Worm (Caenorhabditis elegans) whole organism, mixed stage, embryonic: ENCODE measurements around the gene egl-43.
A peak's percentile ranks its signal among the peaks of the same experiment; 100 is the strongest.

Experiments
- M03D4.4 ChIP-seq: sonication (generic microtip); optimal IDR thresholded peaks from 2 replicates; lab custom pipeline; 2017; ENCODE audit warnings: mild to moderate bottlenecking, missing genetic modification characterization, missing compliant biosample characterization
- bed-3 ChIP-seq: fragments of 200-800 bp; sonication (Bioruptor generic); optimal IDR thresholded peaks from 3 replicates; lab custom pipeline; 2018; ENCODE audit warnings: mild to moderate bottlenecking, missing genetic modification characterization, moderate library complexity, missing compliant biosample characterization
- blmp-1 ChIP-seq: fragments of 150-350 bp; optimal IDR thresholded peaks from 2 replicates; lab custom pipeline; 2014; ENCODE audit warnings: missing biosample characterization, missing genetic modification characterization
- ceh-39 ChIP-seq: fragments of 150-350 bp; optimal IDR thresholded peaks from 2 replicates; lab custom pipeline; 2014; ENCODE audit warnings: missing biosample characterization, missing genetic modification characterization
- ceh-43 ChIP-seq: fragments of 200-800 bp; sonication (Bioruptor generic); optimal IDR thresholded peaks from 2 replicates; lab custom pipeline; 2018; ENCODE audit warnings: mild to moderate bottlenecking, missing genetic modification characterization, moderate library complexity, missing compliant biosample characterization
- ceh-83 ChIP-seq: fragments of 200-800 bp; sonication (Bioruptor generic); optimal IDR thresholded peaks from 2 replicates; lab custom pipeline; 2018; ENCODE audit warnings: mild to moderate bottlenecking, missing genetic modification characterization, missing compliant biosample characterization
- ces-1 ChIP-seq: fragments of 150-350 bp; optimal IDR thresholded peaks from 2 replicates; lab custom pipeline; 2014; ENCODE audit warnings: missing biosample characterization, missing genetic modification reagents, missing genetic modification characterization
- cnd-1 ChIP-seq: fragments of 200-800 bp; sonication (Bioruptor generic); optimal IDR thresholded peaks from 2 replicates; lab custom pipeline; 2018; ENCODE audit warnings: mild to moderate bottlenecking, missing genetic modification characterization, missing compliant biosample characterization
- drap-1 ChIP-seq: fragments of 200-800 bp; sonication (Bioruptor generic); optimal IDR thresholded peaks from 3 replicates; lab custom pipeline; 2018; ENCODE audit warnings: mild to moderate bottlenecking, missing genetic modification characterization, missing compliant biosample characterization
- elt-1 ChIP-seq: sonication (generic microtip); optimal IDR thresholded peaks from 2 replicates; lab custom pipeline; 2017; ENCODE audit warnings: missing genetic modification characterization, mild to moderate bottlenecking, missing compliant biosample characterization, antibody characterized with exemption, moderate library complexity, borderline replicate concordance; ENCODE audit not compliant: insufficient read depth
- elt-3 ChIP-seq: fragments of 150-350 bp; optimal IDR thresholded peaks from 2 replicates; lab custom pipeline; 2014; ENCODE audit warnings: missing biosample characterization, missing genetic modification characterization
- flh-1 ChIP-seq: fragments of 200-800 bp; sonication (Bioruptor generic); optimal IDR thresholded peaks from 2 replicates; lab custom pipeline; 2018; ENCODE audit warnings: mild to moderate bottlenecking, missing genetic modification characterization, moderate library complexity, missing compliant biosample characterization
- ham-2 ChIP-seq: fragments of 200-800 bp; sonication (Bioruptor generic); optimal IDR thresholded peaks from 2 replicates; lab custom pipeline; 2018; ENCODE audit warnings: mild to moderate bottlenecking, missing genetic modification characterization, missing compliant biosample characterization
- hlh-1 ChIP-seq: fragments of 150-350 bp; optimal IDR thresholded peaks from 2 replicates; lab custom pipeline; 2014; ENCODE audit warnings: missing biosample characterization, missing genetic modification reagents, missing genetic modification characterization
- lin-13 ChIP-seq: fragments of 150-350 bp; optimal IDR thresholded peaks from 2 replicates; lab custom pipeline; 2014; ENCODE audit warnings: missing biosample characterization, missing genetic modification characterization
- lin-32 ChIP-seq: fragments of 200-800 bp; sonication (Bioruptor generic); optimal IDR thresholded peaks from 2 replicates; lab custom pipeline; 2018; ENCODE audit warnings: mild to moderate bottlenecking, missing genetic modification characterization, missing compliant biosample characterization
- lsy-2 ChIP-seq: fragments of 150-350 bp; optimal IDR thresholded peaks from 2 replicates; lab custom pipeline; 2014; ENCODE audit warnings: missing biosample characterization, missing genetic modification characterization
- mab-5 ChIP-seq: fragments of 150-350 bp; optimal IDR thresholded peaks from 2 replicates; lab custom pipeline; 2014; ENCODE audit warnings: missing biosample characterization, missing genetic modification characterization
- mep-1 ChIP-seq: fragments of 150-350 bp; optimal IDR thresholded peaks from 2 replicates; lab custom pipeline; 2017; ENCODE audit warnings: missing biosample characterization, missing genetic modification reagents, missing genetic modification characterization, inconsistent platforms
- mls-2 ChIP-seq: sonication (generic microtip); optimal IDR thresholded peaks from 2 replicates; lab custom pipeline; 2016; ENCODE audit warnings: mild to moderate bottlenecking, missing genetic modification characterization, moderate library complexity, missing compliant biosample characterization
- nhr-12 ChIP-seq: fragments of 150-350 bp; optimal IDR thresholded peaks from 2 replicates; lab custom pipeline; 2014; ENCODE audit warnings: missing biosample characterization, missing genetic modification characterization
- nhr-2 ChIP-seq: fragments of 150-350 bp; optimal IDR thresholded peaks from 2 replicates; lab custom pipeline; 2014; ENCODE audit warnings: missing biosample characterization, missing genetic modification characterization
- nhr-237 ChIP-seq: fragments of 150-350 bp; optimal IDR thresholded peaks from 2 replicates; lab custom pipeline; 2014; ENCODE audit warnings: missing biosample characterization, missing genetic modification characterization
- nhr-28 ChIP-seq: fragments of 150-350 bp; optimal IDR thresholded peaks from 2 replicates; lab custom pipeline; 2014; ENCODE audit warnings: missing biosample characterization, missing genetic modification characterization
- nhr-76 ChIP-seq: sonication (generic microtip); optimal IDR thresholded peaks from 2 replicates; lab custom pipeline; 2017; ENCODE audit warnings: missing biosample characterization, missing genetic modification characterization
- pha-4 ChIP-seq: fragments of 150-350 bp; optimal IDR thresholded peaks from 2 replicates; lab custom pipeline; 2018; ENCODE audit warnings: missing biosample characterization, missing genetic modification reagents, missing genetic modification characterization
- sem-2 ChIP-seq: fragments of 200-800 bp; sonication (Bioruptor generic); optimal IDR thresholded peaks from 2 replicates; lab custom pipeline; 2018; ENCODE audit warnings: mild to moderate bottlenecking, missing genetic modification characterization, missing compliant biosample characterization
- snpc-4 ChIP-seq: fragments of 150-350 bp; optimal IDR thresholded peaks from 2 replicates; lab custom pipeline; 2014; ENCODE audit warnings: missing biosample characterization, missing genetic modification characterization
- sptf-1 ChIP-seq: sonication (generic microtip); optimal IDR thresholded peaks from 2 replicates; lab custom pipeline; 2017; ENCODE audit warnings: mild to moderate bottlenecking, missing genetic modification characterization, moderate library complexity, missing compliant biosample characterization
- tbx-8 ChIP-seq: fragments of 200-800 bp; sonication (Bioruptor generic); optimal IDR thresholded peaks from 2 replicates; lab custom pipeline; 2018; ENCODE audit warnings: mild to moderate bottlenecking, missing genetic modification characterization, moderate library complexity, missing compliant biosample characterization
- unc-120 ChIP-seq: sonication (generic microtip); optimal IDR thresholded peaks from 2 replicates; lab custom pipeline; 2017; ENCODE audit warnings: missing genetic modification characterization, missing compliant biosample characterization; ENCODE audit not compliant: poor library complexity, severe bottlenecking
- unc-39 ChIP-seq: fragments of 150-350 bp; optimal IDR thresholded peaks from 2 replicates; lab custom pipeline; 2014; ENCODE audit warnings: missing biosample characterization, missing genetic modification characterization
- unc-62 ChIP-seq: fragments of 150-350 bp; optimal IDR thresholded peaks from 2 replicates; lab custom pipeline; 2014; ENCODE audit warnings: missing biosample characterization, missing genetic modification reagents, missing genetic modification characterization
- zip-8 ChIP-seq: fragments of 150-350 bp; optimal IDR thresholded peaks from 2 replicates; lab custom pipeline; 2014; ENCODE audit warnings: missing biosample characterization, missing genetic modification characterization
- ztf-11 ChIP-seq: fragments of 150-350 bp; optimal IDR thresholded peaks from 2 replicates; lab custom pipeline; 2014; ENCODE audit warnings: missing biosample characterization, missing genetic modification characterization

egl-43 gene

ce11 chrII:9976405-9976804 lies 21.4 kb downstream of the egl-43 start, which contains the start of gene R53.8:
Gene R53.8, plus strand, starts transcription at chrII:9976705.
- TF ChIP-seq snpc-4 (tag; lab: Kevin White, UChicago) (no peak), blmp-1 (no peak), nhr-2 (tag; lab: Kevin White, UChicago) (no peak), mep-1 (tag; lab: Kevin White, UChicago) (no peak), cnd-1 (tag; lab: Kevin White, UChicago) (no peak), nhr-237 (tag; lab: Kevin White, UChicago) (no peak), hlh-1 (no peak), unc-39 (tag; lab: Kevin White, UChicago) (no peak), ceh-39 (no peak), lin-13 (tag; lab: Kevin White, UChicago) (no peak), ces-1 (GFP tag; lab: Kevin White, UChicago) (no peak), bed-3 (no peak), ceh-43 (GFP tag; lab: Kevin White, UChicago) (no peak), mab-5 (tag; lab: Kevin White, UChicago) (no peak), elt-3 (tag; lab: Kevin White, UChicago) (no peak)

- TF ChIP-seq drap-1 (GFP tag; lab: Kevin White, UChicago) (no peak), elt-1 (tag; lab: Kevin White, UChicago) (no peak), lin-32 (GFP tag; lab: Kevin White, UChicago) (no peak)
Measured at ce11 chrII:9980077-9980631, 25.2 kb downstream of the egl-43 start, which contains the start of gene ZK892.6. Gene ZK892.6, minus strand, starts transcription at chrII:9980127.

DNA sequence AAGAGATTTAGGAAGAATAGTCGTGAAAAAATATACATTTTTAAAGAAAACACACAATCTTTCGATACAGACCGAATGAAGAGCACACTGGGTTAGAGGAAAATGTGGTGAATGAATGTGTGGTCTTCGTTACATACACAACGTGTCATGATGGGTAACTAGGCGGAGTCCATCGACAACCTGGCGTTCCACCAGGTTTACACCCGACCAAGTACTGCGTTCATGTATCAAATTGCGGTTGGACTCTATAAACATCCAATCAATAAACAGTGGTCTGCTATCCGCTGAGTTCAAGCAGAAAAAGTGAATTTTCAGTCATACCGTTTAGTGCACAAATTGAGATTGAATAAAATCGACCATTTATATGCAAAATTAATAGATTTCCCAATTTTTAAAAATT lies 26.8 kb downstream of the egl-43 start, which contains the start of gene sdz-38:
Gene sdz-38 (minus strand): TSS at position 101 of the 400 bp plus-strand sequence.
- TF ChIP-seq M03D4.4 (tag; lab: Kevin White, UChicago), result no peak
- TF ChIP-seq nhr-28 (tag; lab: Kevin White, UChicago), result no peak
- no peak for TF ChIP-seq ceh-83 (GFP tag; lab: Kevin White, UChicago)
- no peak for TF ChIP-seq lsy-2
- TF ChIP-seq tbx-8, result no peak
- no peak for TF ChIP-seq hlh-1
- TF ChIP-seq drap-1 (GFP tag; lab: Kevin White, UChicago), result no peak
- TF ChIP-seq nhr-12 (tag; lab: Kevin White, UChicago), result no peak
- TF ChIP-seq unc-39 (tag; lab: Kevin White, UChicago), result no peak
- no peak for TF ChIP-seq ham-2 (GFP tag; lab: Kevin White, UChicago)
- TF ChIP-seq sem-2 (GFP tag; lab: Kevin White, UChicago), result no peak
- no peak for TF ChIP-seq pha-4 (tag; lab: Kevin White, UChicago)
- no peak for TF ChIP-seq elt-3 (tag; lab: Kevin White, UChicago)
- TF ChIP-seq nhr-237 (tag; lab: Kevin White, UChicago), result no peak
- no peak for TF ChIP-seq mep-1 (tag; lab: Kevin White, UChicago)
- no peak for TF ChIP-seq sptf-1
- TF ChIP-seq lin-32 (GFP tag; lab: Kevin White, UChicago), result no peak
- no peak for TF ChIP-seq elt-1 (tag; lab: Kevin White, UChicago)

DNA sequence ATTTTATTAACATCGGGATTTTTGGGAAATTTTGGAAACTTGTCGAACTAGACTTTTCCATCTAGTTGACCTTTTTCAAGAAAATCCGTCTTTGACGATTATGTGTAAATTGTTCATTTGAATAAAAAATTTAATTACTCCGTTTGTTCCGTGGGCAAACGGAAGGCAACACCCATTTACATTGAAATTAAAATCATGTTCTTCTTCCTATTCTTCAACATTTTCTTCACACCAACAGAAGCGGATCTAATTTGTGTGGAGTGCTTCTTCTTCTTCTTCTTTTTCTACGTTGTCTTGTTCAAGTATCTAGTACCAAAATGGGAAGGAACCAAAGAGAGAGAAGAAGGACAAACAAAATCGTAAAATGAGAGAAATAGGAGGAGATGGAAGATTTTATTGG lies 27.5 kb downstream of the egl-43 start:
- TF ChIP-seq tbx-8 (no peak), ces-1 (GFP tag; lab: Kevin White, UChicago) (peak; percentile 93)

DNA sequence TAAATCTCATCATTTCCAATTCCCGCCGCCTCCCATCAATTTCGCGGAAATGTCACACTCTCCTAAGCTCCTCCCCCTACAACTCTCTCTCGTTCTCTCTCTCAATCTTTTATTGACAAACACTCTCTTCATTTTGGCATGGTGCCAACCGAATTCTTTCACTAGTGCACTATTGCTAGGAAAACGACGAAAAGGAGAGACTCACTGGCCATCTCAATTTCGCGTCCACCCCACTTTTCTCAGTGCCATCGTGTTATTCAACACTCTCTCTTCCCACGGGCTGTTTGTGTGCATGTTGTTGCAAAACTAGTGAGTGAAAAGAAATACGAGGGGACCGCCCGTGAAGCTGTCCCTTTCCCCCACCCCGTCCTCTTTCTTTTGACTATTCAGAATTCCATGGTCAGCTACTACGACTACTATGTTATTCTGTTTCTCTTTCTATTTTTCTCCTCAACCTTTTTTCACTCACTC lies 29.9 kb downstream of the egl-43 start:
- no peak for TF ChIP-seq ceh-43 (GFP tag; lab: Kevin White, UChicago)
- TF ChIP-seq ceh-83 (GFP tag; lab: Kevin White, UChicago), result no peak
- TF ChIP-seq tbx-8, result no peak
- TF ChIP-seq drap-1 (GFP tag; lab: Kevin White, UChicago), result no peak
- TF ChIP-seq unc-39 (tag; lab: Kevin White, UChicago), result no peak
- no peak for TF ChIP-seq nhr-2 (tag; lab: Kevin White, UChicago)
- TF ChIP-seq lsy-2, result no peak
- TF ChIP-seq sem-2 (GFP tag; lab: Kevin White, UChicago), result no peak
- no peak for TF ChIP-seq ztf-11 (tag; lab: Kevin White, UChicago)
- TF ChIP-seq blmp-1, result no peak
- TF ChIP-seq elt-3 (tag; lab: Kevin White, UChicago), result no peak
- TF ChIP-seq lin-32 (GFP tag; lab: Kevin White, UChicago), result no peak
- TF ChIP-seq lin-13 (tag; lab: Kevin White, UChicago), result no peak
- peak; percentile 2 for TF ChIP-seq hlh-1
- TF ChIP-seq pha-4 (tag; lab: Kevin White, UChicago), result no peak
- TF ChIP-seq unc-62 (GFP tag; lab: Kevin White, UChicago), result peak; percentile 89
- peak; percentile 42 for TF ChIP-seq sptf-1
- no peak for TF ChIP-seq ceh-39
- TF ChIP-seq ham-2 (GFP tag; lab: Kevin White, UChicago), result no peak
- no peak for TF ChIP-seq ces-1 (GFP tag; lab: Kevin White, UChicago)
- no peak for TF ChIP-seq cnd-1 (tag; lab: Kevin White, UChicago)
- no peak for TF ChIP-seq snpc-4 (tag; lab: Kevin White, UChicago)
- no peak for TF ChIP-seq elt-1 (tag; lab: Kevin White, UChicago)
- no peak for TF ChIP-seq nhr-76
- TF ChIP-seq zip-8, result no peak
- peak; percentile 53 for TF ChIP-seq mep-1 (tag; lab: Kevin White, UChicago)
- no peak for TF ChIP-seq nhr-12 (tag; lab: Kevin White, UChicago)
- no peak for TF ChIP-seq mab-5 (tag; lab: Kevin White, UChicago)
- peak; percentile 86 for TF ChIP-seq unc-120
- no peak for TF ChIP-seq flh-1
- no peak for TF ChIP-seq M03D4.4 (tag; lab: Kevin White, UChicago)
- TF ChIP-seq mls-2, result peak; percentile 21
- TF ChIP-seq nhr-28 (tag; lab: Kevin White, UChicago), result no peak
- TF ChIP-seq nhr-237 (tag; lab: Kevin White, UChicago), result no peak
- no peak for TF ChIP-seq bed-3
